Worm (Caenorhabditis elegans): ENCODE measurements around the gene clec-55.

DNA sequence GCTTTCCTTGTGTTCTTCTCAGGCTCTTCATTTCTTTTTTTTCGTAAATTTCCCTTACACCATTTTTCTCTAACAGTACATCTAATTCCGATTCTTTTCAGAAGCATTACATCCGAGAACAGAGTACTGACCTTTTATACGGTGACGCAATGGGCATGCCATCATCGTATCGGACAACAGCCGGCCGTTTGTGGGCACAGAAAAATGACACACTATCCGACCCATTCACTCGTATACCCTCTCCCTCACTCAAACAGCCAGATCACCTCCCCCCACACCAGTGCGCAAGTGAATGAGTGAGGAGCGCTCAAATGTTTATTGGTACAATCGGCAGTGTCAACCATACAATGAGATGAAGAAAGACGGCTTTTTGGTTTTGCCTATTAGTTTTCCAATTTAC, 22.1 kb downstream of the clec-55 start, which contains the start of gene R02D5.24:
- TF ChIP-seq lin-15B (tag; optimal IDR thresholded peaks at IDR 0.05): no peak
- TF ChIP-seq pqm-1 (tag; optimal IDR thresholded peaks at IDR 0.05): no peak
- TF ChIP-seq unc-39 (tag; optimal IDR thresholded peaks at IDR 0.05): no peak
- no peak for TF ChIP-seq zip-11 (GFP tag; IDR thresholded peaks at IDR 0.05)
- no peak for TF ChIP-seq hlh-30 (tag; optimal IDR thresholded peaks at IDR 0.05; ENCODE audit: insufficient read depth)
- TF ChIP-seq nhr-11 (tag; optimal IDR thresholded peaks at IDR 0.05): no peak
- TF ChIP-seq fkh-10 (GFP tag; optimal IDR thresholded peaks at IDR 0.05): no peak
- TF ChIP-seq dve-1 (tag; optimal IDR thresholded peaks at IDR 0.05; ENCODE audit: insufficient read depth): no peak
- TF ChIP-seq nhr-10 (tag; optimal IDR thresholded peaks at IDR 0.05): no peak
- TF ChIP-seq ztf-7 (tag; optimal IDR thresholded peaks at IDR 0.05): no peak
- TF ChIP-seq aly-2 (tag; optimal IDR thresholded peaks at IDR 0.05): no peak
- no peak for TF ChIP-seq ceh-82 (tag; optimal IDR thresholded peaks at IDR 0.05)
- no peak for TF ChIP-seq snpc-4 (tag; optimal IDR thresholded peaks at IDR 0.05)
- no peak for TF ChIP-seq mep-1 (tag; optimal IDR thresholded peaks at IDR 0.05)

Measured in whole organism, L4 larva.